Fruit fly (Drosophila melanogaster): ENCODE results near the gene CG45105.

DNA sequence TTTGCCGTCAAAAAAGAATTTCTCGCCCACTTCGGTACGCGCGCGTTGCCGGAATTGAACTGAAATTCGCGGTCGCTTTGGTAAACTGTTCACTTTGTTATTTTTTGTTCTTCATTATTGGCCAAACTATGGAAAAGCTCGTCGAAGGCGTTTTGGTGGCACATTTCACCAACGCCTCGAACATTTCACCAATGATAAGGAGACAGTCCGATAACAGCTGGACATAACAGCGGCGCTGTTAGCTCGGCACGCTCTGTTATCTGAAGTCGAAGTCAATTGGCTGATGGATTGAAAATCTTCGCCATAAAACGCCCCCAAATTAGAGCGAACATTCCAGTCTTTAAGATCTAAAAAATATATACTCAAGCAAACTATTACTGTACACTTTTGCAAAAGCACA lies 21.8 kb downstream of the CG45105 start, which contains the start of gene CG14877:
- no peak for TF ChIP-seq psq (optimal IDR thresholded peaks at IDR 0.05)
- no peak for TF ChIP-seq Sin3A (optimal IDR thresholded peaks at IDR 0.05)
